Fruit fly (Drosophila melanogaster): ENCODE measurements around the gene pum.

Gene pum

DNA sequence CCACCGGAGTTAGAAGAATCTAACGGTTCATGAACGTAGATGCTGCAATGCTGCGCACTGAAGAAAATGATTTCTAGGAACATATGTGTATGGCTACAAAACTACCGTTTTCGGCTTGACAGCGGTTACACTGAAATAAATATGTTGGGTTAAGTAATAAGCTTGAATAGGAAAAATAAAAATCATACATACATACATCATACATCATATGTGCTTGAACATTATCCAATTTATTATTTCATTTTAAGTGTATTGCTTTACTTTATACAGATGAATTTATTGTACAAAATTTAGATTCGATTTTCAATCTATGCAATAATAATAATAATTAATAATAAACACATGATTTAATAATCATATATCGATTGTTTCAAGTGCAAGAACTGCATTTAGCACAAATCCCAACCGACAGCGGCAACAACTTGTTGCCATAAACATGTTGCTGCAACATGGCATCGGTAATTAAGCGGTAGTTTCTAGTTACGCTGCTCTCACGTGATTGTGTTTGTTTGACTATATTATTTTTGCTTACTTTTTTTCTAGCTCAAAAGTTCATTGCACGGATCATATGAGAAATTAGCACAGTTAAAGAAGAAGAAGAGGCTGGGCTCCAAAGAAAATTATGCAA, 77.6 kb downstream of the pum start (continued):
- TF ChIP-seq CG6689 (GFP tag; IDR thresholded peaks at IDR 0.05) (0 out of 2 replicates have a peak, but pooled peaks have one; percentile 55), CG43689 (GFP tag; IDR thresholded peaks at IDR 0.05) (no peak), Hsf (GFP tag; optimal IDR thresholded peaks at IDR 0.05) (no peak), tap (tag; optimal IDR thresholded peaks at IDR 0.05) (peak; percentile 2), chif (GFP tag; optimal IDR thresholded peaks at IDR 0.05) (no peak), CG10209 (GFP tag; optimal IDR thresholded peaks at IDR 0.05) (no peak), Sox100B (GFP tag; optimal IDR thresholded peaks at IDR 0.05) (peak; percentile 25), CG10431 (GFP tag; optimal IDR thresholded peaks at IDR 0.05) (no peak), CG6272 (GFP tag; IDR thresholded peaks at IDR 0.05) (no peak), CG9437 (GFP tag; optimal IDR thresholded peaks at IDR 0.05) (peak; percentile 39), CkIIα-i1 (GFP tag; IDR thresholded peaks at IDR 0.05) (no peak), Bdp1 (GFP tag; optimal IDR thresholded peaks at IDR 0.05) (no peak), CG12391 (tag; optimal IDR thresholded peaks at IDR 0.05) (peak; percentile 51), B-H1 (GFP tag; IDR thresholded peaks at IDR 0.05) (no peak), Nf-YB (GFP tag; optimal IDR thresholded peaks at IDR 0.05) (peak; percentile 13), grau (tag; optimal IDR thresholded peaks at IDR 0.05) (peak; percentile 44), CG4424 (GFP tag; optimal IDR thresholded peaks at IDR 0.05) (peak; percentile 40), Taf1 (GFP tag; IDR thresholded peaks at IDR 0.05) (no peak), aop (GFP tag; IDR thresholded peaks at IDR 0.05) (no peak), bbx (GFP tag; IDR thresholded peaks at IDR 0.05; ENCODE audit: partially characterized antibody) (no peak), CG14050 (GFP tag; IDR thresholded peaks at IDR 0.05) (no peak), dmrt11E (tag; optimal IDR thresholded peaks at IDR 0.05) (peak; percentile 70), phol (tag; optimal IDR thresholded peaks at IDR 0.05) (peak; percentile 66), sc (optimal IDR thresholded peaks at IDR 0.05) (no peak), sc (GFP tag; optimal IDR thresholded peaks at IDR 0.05) (peak; percentile 33), Chrac-16 (GFP tag; optimal IDR thresholded peaks at IDR 0.05) (peak; percentile 9), CG10267 (tag; optimal IDR thresholded peaks at IDR 0.05) (peak; percentile 45), CG10959 (GFP tag; IDR thresholded peaks at IDR 0.05) (no peak), inv (GFP tag; IDR thresholded peaks at IDR 0.05; ENCODE audit: partially characterized antibody) (no peak), Optix (GFP tag; IDR thresholded peaks at IDR 0.05) (no peak), grn (GFP tag; optimal IDR thresholded peaks at IDR 0.05) (no peak), seq (GFP tag; IDR thresholded peaks at IDR 0.05) (no peak), Side (GFP tag; optimal IDR thresholded peaks at IDR 0.05) (no peak), Myb (GFP tag; optimal IDR thresholded peaks at IDR 0.05) (no peak), ewg (GFP tag; optimal IDR thresholded peaks at IDR 0.05) (no peak), CG15011 (GFP tag; optimal IDR thresholded peaks at IDR 0.05) (no peak), eve (GFP tag; optimal IDR thresholded peaks at IDR 0.05) (no peak), ssp (GFP tag; IDR thresholded peaks at IDR 0.05) (no peak), hth (optimal IDR thresholded peaks at IDR 0.05) (no peak), cwo (GFP tag; optimal IDR thresholded peaks at IDR 0.05) (peak; percentile 44), CG2202 (tag; optimal IDR thresholded peaks at IDR 0.05) (peak; percentile 26), corto (GFP tag; optimal IDR thresholded peaks at IDR 0.05) (no peak), Oli (tag; optimal IDR thresholded peaks at IDR 0.05) (peak; percentile 37), CG18476 (GFP tag; optimal IDR thresholded peaks at IDR 0.05) (no peak), klu (GFP tag; IDR thresholded peaks at IDR 0.05) (no peak), CG1603 (tag; optimal IDR thresholded peaks at IDR 0.05) (peak; percentile 36), Sox102F (GFP tag; optimal IDR thresholded peaks at IDR 0.05) (peak; percentile 52), D (optimal IDR thresholded peaks at IDR 0.05) (no peak), D (GFP tag; optimal IDR thresholded peaks at IDR 0.05) (peak; percentile 31), shn (GFP tag; optimal IDR thresholded peaks at IDR 0.05) (no peak), croc (GFP tag; conservative IDR thresholded peaks at IDR 0.05) (peak; percentile 16; the same call in 1 of the 3 replicates)
